Worm (Caenorhabditis elegans) whole organism, young adult: ENCODE data around the gene F54F12.1.

Experiments
- B0261.1 ChIP-seq: sonication (generic microtip); optimal IDR thresholded peaks from 2 replicates; lab custom pipeline; 2016; ENCODE audit warnings: mild to moderate bottlenecking, missing genetic modification characterization, moderate library complexity, missing compliant biosample characterization
- F10E7.11 ChIP-seq: sonication (generic microtip); optimal IDR thresholded peaks from 2 replicates; lab custom pipeline; 2017; ENCODE audit warnings: mild to moderate bottlenecking, missing genetic modification characterization, moderate library complexity, missing compliant biosample characterization
- F22D6.2 ChIP-seq: sonication (generic microtip); optimal IDR thresholded peaks from 2 replicates; lab custom pipeline; 2016; ENCODE audit warnings: mild to moderate bottlenecking, missing genetic modification characterization, missing compliant biosample characterization
- F33H1.4 ChIP-seq: fragments of 200-800 bp; sonication (Bioruptor generic); IDR thresholded peaks from 2 replicates; pipeline ENCODE4 v1.3.6; 2022; ENCODE audit warnings: missing genetic modification reagents, missing genetic modification characterization, missing compliant biosample characterization
- F37B4.10 ChIP-seq: fragments of 200-800 bp; sonication (Bioruptor generic); IDR thresholded peaks from 2 replicates; pipeline ENCODE4 v1.3.6; 2022; ENCODE audit warnings: missing genetic modification characterization, missing compliant biosample characterization
- F49E8.2 ChIP-seq: sonication (generic microtip); optimal IDR thresholded peaks from 3 replicates; lab custom pipeline; 2017; ENCODE audit warnings: missing genetic modification characterization, mild to moderate bottlenecking, missing compliant biosample characterization, antibody characterized with exemption, moderate library complexity; ENCODE audit not compliant: insufficient read depth
- K11D2.4 ChIP-seq: fragments of 200-800 bp; sonication (Bioruptor generic); IDR thresholded peaks from 2 replicates; pipeline ENCODE4 v1.3.6; 2022; ENCODE audit warnings: missing genetic modification reagents, missing genetic modification characterization, missing compliant biosample characterization
- Y79H2A.3 ChIP-seq: fragments of 200-800 bp; sonication (Bioruptor generic); conservative IDR thresholded peaks from 2 replicates; pipeline ENCODE4 v1.3.6; 2022; ENCODE audit warnings: missing genetic modification reagents, missing genetic modification characterization, missing compliant biosample characterization
- akir-1 ChIP-seq: fragments of 200-800 bp; sonication (Bioruptor generic); optimal IDR thresholded peaks from 2 replicates; lab custom pipeline; 2018; ENCODE audit warnings: mild to moderate bottlenecking, missing genetic modification characterization, moderate library complexity, missing compliant biosample characterization
- atf-7 ChIP-seq: sonication (generic microtip); optimal IDR thresholded peaks from 2 replicates; lab custom pipeline; 2017; ENCODE audit warnings: mild to moderate bottlenecking, missing genetic modification characterization, missing compliant biosample characterization
- bed-1 ChIP-seq: fragments of 200-800 bp; sonication (Bioruptor generic); IDR thresholded peaks from 2 replicates; pipeline ENCODE4 v1.3.6; 2022; ENCODE audit warnings: missing genetic modification reagents, missing genetic modification characterization, missing compliant biosample characterization
- cebp-2 ChIP-seq: fragments of 200-800 bp; sonication (Bioruptor generic); IDR thresholded peaks from 2 replicates; pipeline ENCODE4 v1.3.6; 2022; ENCODE audit warnings: missing genetic modification characterization, missing compliant biosample characterization
- ceh-58 ChIP-seq: fragments of 200-800 bp; sonication (Bioruptor generic); IDR thresholded peaks from 2 replicates; pipeline ENCODE4 v1.3.6; 2022; ENCODE audit warnings: missing genetic modification characterization, missing compliant biosample characterization
- ceh-79 ChIP-seq: sonication (generic microtip); optimal IDR thresholded peaks from 2 replicates; lab custom pipeline; 2017; ENCODE audit warnings: mild to moderate bottlenecking, missing genetic modification characterization, missing compliant biosample characterization
- ceh-91 ChIP-seq: fragments of 200-800 bp; sonication (Bioruptor generic); IDR thresholded peaks from 2 replicates; pipeline ENCODE4 v1.3.6; 2022; ENCODE audit warnings: missing genetic modification reagents, missing genetic modification characterization, missing compliant biosample characterization
- dox-1 ChIP-seq: fragments of 200-800 bp; sonication (Bioruptor generic); IDR thresholded peaks from 2 replicates; pipeline ENCODE4 v1.3.6; 2022; ENCODE audit warnings: missing genetic modification reagents, missing genetic modification characterization, missing compliant biosample characterization
- dpl-1 ChIP-seq: fragments of 150-350 bp; optimal IDR thresholded peaks from 2 replicates; lab custom pipeline; 2014; ENCODE audit warnings: missing biosample characterization, missing genetic modification reagents, missing genetic modification characterization
- egl-44 ChIP-seq: fragments of 200-800 bp; sonication (Bioruptor generic); IDR thresholded peaks from 2 replicates; pipeline ENCODE4 v1.3.6; 2022; ENCODE audit warnings: missing genetic modification reagents, missing genetic modification characterization, missing compliant biosample characterization
- ekl-4 ChIP-seq: fragments of 200-800 bp; sonication (Bioruptor generic); IDR thresholded peaks from 2 replicates; pipeline ENCODE4 v1.3.6; 2022; ENCODE audit warnings: missing genetic modification reagents, missing genetic modification characterization, missing compliant biosample characterization
- lag-1 ChIP-seq: fragments of 200-800 bp; sonication (Bioruptor generic); IDR thresholded peaks from 2 replicates; pipeline ENCODE4 v1.3.6; 2022; ENCODE audit warnings: missing genetic modification reagents, missing genetic modification characterization, missing compliant biosample characterization
- let-526 ChIP-seq: fragments of 200-800 bp; sonication (Bioruptor generic); IDR thresholded peaks from 2 replicates; pipeline ENCODE4 v1.3.6; 2022; ENCODE audit warnings: missing genetic modification reagents, missing genetic modification characterization, missing compliant biosample characterization
- madf-8 ChIP-seq: fragments of 200-800 bp; sonication (Bioruptor generic); conservative IDR thresholded peaks from 2 replicates; pipeline ENCODE4 v1.3.6; 2022; ENCODE audit warnings: missing genetic modification reagents, missing genetic modification characterization, missing compliant biosample characterization
- mel-28 ChIP-seq: sonication (generic microtip); optimal IDR thresholded peaks from 2 replicates; lab custom pipeline; 2016; ENCODE audit warnings: borderline replicate concordance, mild to moderate bottlenecking, missing genetic modification characterization, missing compliant biosample characterization
- mes-4 ChIP-seq: sonication (generic microtip); optimal IDR thresholded peaks from 2 replicates; lab custom pipeline; 2016; ENCODE audit warnings: missing genotype, missing genetic modification characterization, missing compliant biosample characterization
- nfya-2 ChIP-seq: fragments of 200-800 bp; sonication (Bioruptor generic); IDR thresholded peaks from 2 replicates; pipeline ENCODE4 v1.3.6; 2022; ENCODE audit warnings: missing genetic modification reagents, missing genetic modification characterization, missing compliant biosample characterization
- nhr-120 ChIP-seq: fragments of 200-800 bp; sonication (Bioruptor generic); IDR thresholded peaks from 2 replicates; pipeline ENCODE4 v1.3.6; 2022; ENCODE audit warnings: missing genetic modification characterization, missing compliant biosample characterization
- rpc-1 ChIP-seq, 2 experiments: fragments of 150-350 bp in 1 of 2; sonication (generic microtip) in 1 of 2; optimal IDR thresholded peaks; 2 replicates each; lab custom pipeline; 2014 to 2018; ENCODE audit warnings: missing biosample characterization in 1 of 2, missing genetic modification characterization in 1 of 2, missing genetic modification reagents in 1 of 2, missing genotype in 1 of 2
- sea-2 ChIP-seq: fragments of 200-800 bp; sonication (Bioruptor generic); IDR thresholded peaks from 2 replicates; pipeline ENCODE4 v1.3.6; 2022; ENCODE audit warnings: missing genetic modification characterization, missing compliant biosample characterization
- tbx-9 ChIP-seq: sonication (generic microtip); optimal IDR thresholded peaks from 2 replicates; lab custom pipeline; 2016; ENCODE audit warnings: borderline replicate concordance, missing genetic modification characterization, inconsistent platforms, missing compliant biosample characterization
- xnd-1 ChIP-seq: sonication (generic microtip); optimal IDR thresholded peaks from 2 replicates; lab custom pipeline; 2016; ENCODE audit warnings: missing genotype, missing genetic modification reagents, missing genetic modification characterization, missing compliant biosample characterization
- zfh-2 ChIP-seq: fragments of 200-800 bp; sonication (Bioruptor generic); conservative IDR thresholded peaks from 2 replicates; pipeline ENCODE4 v1.3.6; 2022; ENCODE audit warnings: missing genetic modification reagents, missing genetic modification characterization, missing compliant biosample characterization
- zim-3 ChIP-seq: sonication (generic microtip); optimal IDR thresholded peaks from 2 replicates; lab custom pipeline; 2017; ENCODE audit warnings: mild to moderate bottlenecking, missing genetic modification characterization, moderate library complexity, missing compliant biosample characterization
- ztf-6 ChIP-seq: fragments of 200-800 bp; sonication (Bioruptor generic); IDR thresholded peaks from 2 replicates; pipeline ENCODE4 v1.3.6; 2022; ENCODE audit warnings: missing genetic modification reagents, missing genetic modification characterization, missing compliant biosample characterization

The F54F12.1 gene

ce11 chrIII:13032429-13033018 lies 22.7 kb downstream of the F54F12.1 start (continued):
- TF ChIP-seq ceh-58 (GFP tag; lab: Robert Waterston, UW) (peak; percentile 71; the same call in 1 of the 2 replicates), K11D2.4 (peak; percentile 34; the same call in 1 of the 2 replicates), egl-44 (GFP tag; lab: Robert Waterston, UW) (0 out of 2 replicates have a peak, but pooled peaks have one; percentile 11), nhr-120 (GFP tag; lab: Robert Waterston, UW) (0 out of 2 replicates have a peak, but pooled peaks have one; percentile 39), ceh-91 (GFP tag; lab: Robert Waterston, UW) (0 out of 2 replicates have a peak, but pooled peaks have one; percentile 15), F33H1.4 (peak; percentile 11; the same call in 1 of the 2 replicates), zfh-2 (GFP tag; lab: Robert Waterston, UW) (peak; percentile 91), dpl-1 (no peak)

- TF ChIP-seq rpc-1 (optimal IDR thresholded peaks at IDR 0.05; lab: Kevin White, UChicago) (no peak), rpc-1 (tag; optimal IDR thresholded peaks at IDR 0.05; lab: Kevin White, UChicago) (no peak), akir-1 (GFP tag; lab: Kevin White, UChicago) (no peak), sea-2 (no peak)
These were observed 23.5 kb downstream of the F54F12.1 start, which contains the start of gene F14F7.5 for ce11 chrIII:13031701-13032100. Gene F14F7.5 (plus strand): TSS chrIII:13032001.

- TF ChIP-seq B0261.1 (tag; lab: Kevin White, UChicago) (no peak), dox-1 (GFP tag; lab: Robert Waterston, UW) (no peak), ekl-4 (GFP tag; lab: Robert Waterston, UW) (no peak), atf-7 (tag; lab: Kevin White, UChicago) (no peak), let-526 (GFP tag; lab: Robert Waterston, UW) (no peak), tbx-9 (tag; lab: Kevin White, UChicago) (no peak), lag-1 (GFP tag; lab: Robert Waterston, UW) (no peak), xnd-1 (tag; lab: Kevin White, UChicago) (no peak), F49E8.2 (tag; lab: Kevin White, UChicago) (no peak), madf-8 (GFP tag; lab: Robert Waterston, UW) (no peak), F10E7.11 (tag; lab: Kevin White, UChicago) (no peak), F22D6.2 (tag; lab: Kevin White, UChicago) (no peak)
These were observed 24.7 kb downstream of the F54F12.1 start, which contains the start of gene F14F7.7 for ce11 chrIII:13030551-13030950. Gene F14F7.7 (plus strand): TSS chrIII:13030904.

ce11 chrIII:13029608-13030007 lies 25.6 kb downstream of the F54F12.1 start, which contains the start of gene F14F7.4:
Gene F14F7.4 (minus strand): TSS chrIII:13029708.
- TF ChIP-seq akir-1 (GFP tag; lab: Kevin White, UChicago) (no peak), zim-3 (tag; lab: Kevin White, UChicago) (no peak), bed-1 (GFP tag; lab: Robert Waterston, UW) (no peak), ztf-6 (no peak), Y79H2A.3 (no peak), nfya-2 (GFP tag; lab: Robert Waterston, UW) (no peak), dpl-1 (no peak), F37B4.10 (no peak), mes-4 (no peak), cebp-2 (no peak), F33H1.4 (no peak), ceh-79 (tag; lab: Kevin White, UChicago) (no peak), mel-28 (tag; lab: Kevin White, UChicago) (no peak)
